Fruit fly (Drosophila melanogaster): ENCODE data around the gene CG3513.

dm6 chr2L:3681338-3681737, 11.6 kb downstream of the CG3513 start:
- TF ChIP-seq OdsH (GFP tag; optimal IDR thresholded peaks at IDR 0.05) = no peak
- TF ChIP-seq CG6163 (GFP tag; IDR thresholded peaks at IDR 0.05) = no peak
- TF ChIP-seq vri (GFP tag; optimal IDR thresholded peaks at IDR 0.05) = no peak
- no peak for TF ChIP-seq CG6792 (GFP tag; optimal IDR thresholded peaks at IDR 0.05)
- TF ChIP-seq CG31627 (GFP tag; optimal IDR thresholded peaks at IDR 0.05) = no peak
- TF ChIP-seq CG11902 (GFP tag; optimal IDR thresholded peaks at IDR 0.05) = no peak

Measured in whole organism, prepupa.